Fruit fly (Drosophila melanogaster): ENCODE results near the gene CG7567.

Gene CG7567

DNA sequence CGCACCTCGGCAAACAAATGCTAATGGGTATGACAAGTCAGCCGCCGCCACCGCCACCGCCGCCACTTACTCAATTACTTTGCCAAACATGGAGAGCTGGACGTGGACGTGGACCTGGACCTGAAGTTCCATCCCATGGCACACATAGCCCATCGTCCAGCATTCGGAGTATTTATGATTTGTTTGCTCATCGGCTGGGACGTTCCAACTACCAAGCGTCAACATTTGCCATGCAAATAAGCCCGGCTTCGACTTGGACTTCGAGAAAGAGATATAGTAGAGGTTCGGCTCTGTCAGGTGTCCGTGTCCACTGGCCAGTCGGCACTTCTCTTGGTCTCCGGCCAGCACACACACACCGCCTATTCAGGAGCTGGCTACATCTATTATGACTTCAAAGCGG is 39.2 kb downstream of the CG7567 start (continued):
- TF ChIP-seq dysf (GFP tag; IDR thresholded peaks at IDR 0.05) (0 out of 3 replicates have a peak, but pooled peaks have one; percentile 20), Jarid2 (GFP tag; optimal IDR thresholded peaks at IDR 0.05) (no peak), Hmx (GFP tag; optimal IDR thresholded peaks at IDR 0.05) (no peak), Hsf (GFP tag; optimal IDR thresholded peaks at IDR 0.05) (no peak), CG11696 (GFP tag; IDR thresholded peaks at IDR 0.05) (no peak), CG6765 (GFP tag; optimal IDR thresholded peaks at IDR 0.05) (no peak), twi (tag; optimal IDR thresholded peaks at IDR 0.05) (no peak), CG5245 (GFP tag; optimal IDR thresholded peaks at IDR 0.05) (no peak), CG3847 (GFP tag; IDR thresholded peaks at IDR 0.05) (no peak), br (optimal IDR thresholded peaks at IDR 0.05) (no peak), oc (tag; optimal IDR thresholded peaks at IDR 0.05) (no peak), Hr51 (GFP tag; optimal IDR thresholded peaks at IDR 0.05) (no peak), slbo (GFP tag; IDR thresholded peaks at IDR 0.05) (no peak), CG6689 (GFP tag; IDR thresholded peaks at IDR 0.05) (no peak), MTF-1 (GFP tag; optimal IDR thresholded peaks at IDR 0.05; ENCODE audit: borderline replicate concordance) (peak; percentile 0), CoRest (tag; optimal IDR thresholded peaks at IDR 0.05) (no peak), fd102C (GFP tag; optimal IDR thresholded peaks at IDR 0.05) (peak; percentile 60), sim (GFP tag; IDR thresholded peaks at IDR 0.05) (0 out of 2 replicates have a peak, but pooled peaks have one; percentile 10), Pdp1 (GFP tag; optimal IDR thresholded peaks at IDR 0.05) (no peak), lab (GFP tag; optimal IDR thresholded peaks at IDR 0.05) (peak; percentile 16), Xbp1 (GFP tag; optimal IDR thresholded peaks at IDR 0.05) (no peak), Med (GFP tag) (peak; percentile 88), CG32532 (GFP tag; IDR thresholded peaks at IDR 0.05) (no peak), wek (GFP tag; optimal IDR thresholded peaks at IDR 0.05) (no peak), CG17385 (GFP tag; optimal IDR thresholded peaks at IDR 0.05) (no peak), ase (GFP tag; IDR thresholded peaks at IDR 0.05) (no peak), Nf-YC (tag; optimal IDR thresholded peaks at IDR 0.05) (no peak), CG30431 (GFP tag; optimal IDR thresholded peaks at IDR 0.05) (peak; percentile 10), dmrt11E (tag; optimal IDR thresholded peaks at IDR 0.05) (peak; percentile 3), CG1603 (tag; optimal IDR thresholded peaks at IDR 0.05) (peak; percentile 32), Aef1 (GFP tag; IDR thresholded peaks at IDR 0.05) (no peak), CG1233 (GFP tag; optimal IDR thresholded peaks at IDR 0.05) (peak; percentile 17), CG2875 (GFP tag; optimal IDR thresholded peaks at IDR 0.05) (peak; percentile 23), prd (optimal IDR thresholded peaks at IDR 0.05) (no peak), prd (GFP tag; IDR thresholded peaks at IDR 0.05) (0 out of 3 replicates have a peak, but pooled peaks have one; percentile 18), ATbp (GFP tag; optimal IDR thresholded peaks at IDR 0.05) (peak; percentile 46), CG16863 (GFP tag; optimal IDR thresholded peaks at IDR 0.05) (no peak), otp (GFP tag; IDR thresholded peaks at IDR 0.05) (0 out of 3 replicates have a peak, but pooled peaks have one; percentile 6), ac (GFP tag; optimal IDR thresholded peaks at IDR 0.05) (peak; percentile 62), org-1 (GFP tag; optimal IDR thresholded peaks at IDR 0.05) (peak; percentile 16), sug (tag; optimal IDR thresholded peaks at IDR 0.05) (no peak), CG3995 (GFP tag; optimal IDR thresholded peaks at IDR 0.05) (no peak), HHEX (GFP tag; optimal IDR thresholded peaks at IDR 0.05) (no peak), jumu (GFP tag; optimal IDR thresholded peaks at IDR 0.05) (no peak), Sin3A (optimal IDR thresholded peaks at IDR 0.05) (no peak), zen (tag; optimal IDR thresholded peaks at IDR 0.05) (peak; percentile 49), MBD-R2 (GFP tag; IDR thresholded peaks at IDR 0.05) (no peak), CG8359 (GFP tag; optimal IDR thresholded peaks at IDR 0.05; ENCODE audit: borderline replicate concordance) (peak; percentile 35)
